Worm (Caenorhabditis elegans) whole organism, midembryonic: ENCODE data around the gene cpt-4.

Experiments
- T22C8.4 ChIP-seq: fragments of 200-800 bp; sonication (Bioruptor generic); IDR thresholded peaks from 2 replicates; pipeline ENCODE4 v1.3.6; 2022; ENCODE audit warnings: missing genetic modification characterization, missing compliant biosample characterization
- flt-1 ChIP-seq: fragments of 200-800 bp; sonication (Bioruptor generic); IDR thresholded peaks from 2 replicates; pipeline ENCODE4 v1.3.6; 2022; ENCODE audit warnings: missing genetic modification characterization, missing compliant biosample characterization
- klf-2 ChIP-seq: fragments of 200-800 bp; sonication (Bioruptor generic); conservative IDR thresholded peaks from 2 replicates; pipeline ENCODE4 v1.3.6; 2022; ENCODE audit warnings: missing genetic modification reagents, missing genetic modification characterization, missing compliant biosample characterization
- med-1 ChIP-seq: sonication (generic microtip); optimal IDR thresholded peaks from 2 replicates; lab custom pipeline; 2017; ENCODE audit warnings: missing genetic modification characterization, mild to moderate bottlenecking, missing compliant biosample characterization, antibody characterized with exemption, missing genetic modification reagents; ENCODE audit not compliant: insufficient read depth
- ztf-29 ChIP-seq: fragments of 200-800 bp; sonication (Bioruptor generic); IDR thresholded peaks from 2 replicates; pipeline ENCODE4 v1.3.6; 2022; ENCODE audit warnings: missing genetic modification reagents, missing genetic modification characterization, missing compliant biosample characterization

DNA sequence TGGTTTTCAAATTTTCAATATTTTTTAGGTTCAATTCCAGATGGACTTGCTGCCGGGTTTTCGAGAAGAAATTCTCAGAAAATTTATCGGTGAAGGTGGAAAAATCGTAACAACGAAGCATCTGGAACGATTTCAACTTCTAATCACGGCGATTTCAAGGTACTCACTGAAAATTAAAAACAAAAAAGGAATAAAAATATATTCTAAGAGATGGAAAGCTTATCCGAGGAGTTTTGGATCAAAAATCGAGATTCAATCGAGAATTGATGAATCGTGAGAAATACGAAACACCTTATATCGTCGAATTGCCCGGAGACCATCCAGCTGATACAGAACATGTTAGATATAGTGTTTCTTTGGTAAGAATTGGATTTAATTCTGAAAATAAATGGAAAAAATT lies 24.7 kb upstream of the cpt-4 start, which contains the start of gene K11D12.12:
- TF ChIP-seq klf-2 (GFP tag; lab: Robert Waterston, UW), result no peak
- TF ChIP-seq med-1, result no peak
- no peak for TF ChIP-seq flt-1 (GFP tag; lab: Robert Waterston, UW)
- TF ChIP-seq T22C8.4, result no peak
- TF ChIP-seq ztf-29 (GFP tag; lab: Robert Waterston, UW), result no peak
